Fruit fly (Drosophila melanogaster) whole organism, embryonic: ENCODE measurements around the gene Idua.

Experiments
- C15 ChIP-seq: fragments of 200-800 bp; sonication (Bioruptor generic); IDR thresholded peaks from 3 replicates; pipeline ENCODE4 v1.3.6; 2022; ENCODE audit warnings: missing biosample characterization, missing genetic modification characterization
- CG11456 ChIP-seq: fragments of 200-800 bp; sonication (Bioruptor generic); IDR thresholded peaks from 3 replicates; pipeline ENCODE4 v1.3.6; 2022; ENCODE audit warnings: missing biosample characterization, missing genetic modification characterization
- CG12155 ChIP-seq: fragments of 200-800 bp; sonication (Bioruptor generic); optimal IDR thresholded peaks from 3 replicates; lab custom pipeline; 2016; ENCODE audit warnings: missing biosample characterization, missing genetic modification characterization
- CG14965 ChIP-seq: fragments of 200-800 bp; sonication (Bioruptor generic); optimal IDR thresholded peaks from 2 replicates; lab custom pipeline; 2016; ENCODE audit warnings: missing biosample characterization, missing genetic modification characterization, borderline replicate concordance
- CG15073 ChIP-seq: fragments of 200-800 bp; sonication (Bioruptor generic); optimal IDR thresholded peaks from 2 replicates; lab custom pipeline; 2016; ENCODE audit warnings: missing biosample characterization, missing genetic modification characterization
- CG15269 ChIP-seq: fragments of 200-800 bp; sonication (Bioruptor generic); optimal IDR thresholded peaks from 2 replicates; lab custom pipeline; 2018; ENCODE audit warnings: missing biosample characterization, mild to moderate bottlenecking, missing genetic modification characterization, moderate library complexity
- CG1603 ChIP-seq: fragments of 200-800 bp; sonication (Bioruptor generic); optimal IDR thresholded peaks from 2 replicates; lab custom pipeline; 2019; ENCODE audit warnings: missing biosample characterization, mild to moderate bottlenecking, missing genetic modification characterization, moderate library complexity
- CG18262 ChIP-seq: fragments of 200-800 bp; optimal IDR thresholded peaks from 3 replicates; lab custom pipeline; 2019; ENCODE audit warnings: missing biosample characterization, mild to moderate bottlenecking, missing genetic modification characterization, moderate library complexity
- CG18764 ChIP-seq: fragments of 200-800 bp; sonication (Bioruptor generic); optimal IDR thresholded peaks from 3 replicates; lab custom pipeline; 2016; ENCODE audit warnings: missing biosample characterization, missing genetic modification characterization
- CG2712 ChIP-seq: fragments of 200-800 bp; optimal IDR thresholded peaks from 3 replicates; lab custom pipeline; 2019; ENCODE audit warnings: missing biosample characterization, mild to moderate bottlenecking, missing genetic modification characterization, moderate library complexity
- CG31388 ChIP-seq: fragments of 200-800 bp; sonication (Bioruptor generic); optimal IDR thresholded peaks from 2 replicates; lab custom pipeline; 2016; ENCODE audit warnings: missing biosample characterization, missing genetic modification characterization
- CG34224 ChIP-seq: fragments of 200-800 bp; sonication (Bioruptor generic); IDR thresholded peaks from 3 replicates; pipeline ENCODE4 v1.3.6; 2022; ENCODE audit warnings: missing biosample characterization, missing genetic modification characterization; ENCODE audit not compliant: partially characterized antibody
- CG4404 ChIP-seq: fragments of 200-800 bp; sonication (Bioruptor generic); IDR thresholded peaks from 2 replicates; pipeline ENCODE4 v1.3.6; 2022; ENCODE audit warnings: missing biosample characterization, missing genetic modification characterization
- CG4707 ChIP-seq: fragments of 200-800 bp; sonication (Bioruptor generic); optimal IDR thresholded peaks from 2 replicates; lab custom pipeline; 2018; ENCODE audit warnings: missing biosample characterization, mild to moderate bottlenecking, missing genetic modification characterization, moderate library complexity
- CG5953 ChIP-seq: fragments of 200-800 bp; sonication (Bioruptor generic); IDR thresholded peaks from 2 replicates; pipeline ENCODE4 v1.3.6; 2022; ENCODE audit warnings: missing biosample characterization, missing genetic modification characterization
- CG6254 ChIP-seq: fragments of 200-800 bp; sonication (Bioruptor generic); optimal IDR thresholded peaks from 3 replicates; lab custom pipeline; 2017; ENCODE audit warnings: mild to moderate bottlenecking, missing biosample characterization, missing genetic modification reagents, missing genetic modification characterization
- CG9215 ChIP-seq: fragments of 200-800 bp; sonication (Bioruptor generic); IDR thresholded peaks from 2 replicates; pipeline ENCODE4 v1.3.6; 2022; ENCODE audit warnings: missing biosample characterization, missing genetic modification characterization
- CkIIα-i1 ChIP-seq: fragments of 200-800 bp; sonication (Bioruptor generic); IDR thresholded peaks from 2 replicates; pipeline ENCODE4 v1.3.6; 2022; ENCODE audit warnings: missing biosample characterization, missing genetic modification characterization
- Doc3 ChIP-seq: fragments of 200-800 bp; sonication (Bioruptor generic); IDR thresholded peaks from 3 replicates; pipeline ENCODE4 v1.3.6; 2022; ENCODE audit warnings: missing biosample characterization, missing genetic modification characterization; ENCODE audit not compliant: partially characterized antibody
- Dref ChIP-seq: fragments of 200-800 bp; sonication (Bioruptor generic); IDR thresholded peaks from 2 replicates; pipeline ENCODE4 v1.3.6; 2022; ENCODE audit warnings: missing biosample characterization, missing genetic modification characterization
- E2f2 ChIP-seq: fragments of 200-800 bp; sonication (Bioruptor generic); IDR thresholded peaks from 2 replicates; pipeline ENCODE4 v1.3.6; 2022; ENCODE audit warnings: missing biosample characterization, missing genetic modification characterization
- H2.0 ChIP-seq: fragments of 200-800 bp; sonication (Bioruptor generic); IDR thresholded peaks from 2 replicates; pipeline ENCODE4 v1.3.6; 2022; ENCODE audit warnings: missing biosample characterization, missing genetic modification characterization
- HLH4C ChIP-seq: fragments of 200-800 bp; sonication (Bioruptor generic); IDR thresholded peaks from 3 replicates; pipeline ENCODE4 v1.3.6; 2022; ENCODE audit warnings: missing biosample characterization, missing genetic modification characterization; ENCODE audit not compliant: partially characterized antibody
- Hr78 ChIP-seq, 2 experiments: fragments of 200-800 bp in 1 of 2; fragments of >200 bp in 1 of 2; sonication (Bioruptor generic) in 1 of 2; optimal IDR thresholded peaks; 2 replicates each; lab custom pipeline; 2017 to 2019; ENCODE audit warnings: missing biosample characterization in 2 of 2, missing genetic modification characterization in 2 of 2, mild to moderate bottlenecking in 1 of 2, moderate library complexity in 1 of 2
- Mrtf ChIP-seq: fragments of 200-800 bp; sonication (Bioruptor generic); IDR thresholded peaks from 3 replicates; pipeline ENCODE4 v1.3.6; 2022; ENCODE audit warnings: missing biosample characterization, missing genetic modification characterization
- NFAT ChIP-seq: fragments of 200-800 bp; sonication (Bioruptor generic); IDR thresholded peaks from 2 replicates; pipeline ENCODE4 v1.3.6; 2022; ENCODE audit warnings: missing biosample characterization, missing genetic modification characterization
- PHDP ChIP-seq: fragments of 200-800 bp; sonication (Bioruptor generic); optimal IDR thresholded peaks from 3 replicates; lab custom pipeline; 2018; ENCODE audit warnings: missing biosample characterization, mild to moderate bottlenecking, missing genetic modification characterization, moderate library complexity
- Pdp1 ChIP-seq, 2 experiments: fragments of 200-800 bp; sonication (Bioruptor generic); optimal IDR thresholded peaks; 3 replicates each; lab custom pipeline; 2016; ENCODE audit warnings: missing biosample characterization in 2 of 2, missing genetic modification characterization in 2 of 2, mild to moderate bottlenecking in 1 of 2, moderate library complexity in 1 of 2
- Sin3A ChIP-seq: fragments of >200 bp; optimal IDR thresholded peaks from 2 replicates; lab custom pipeline; 2018
- Ssrp ChIP-seq: fragments of 200-800 bp; sonication (Bioruptor generic); optimal IDR thresholded peaks from 2 replicates; lab custom pipeline; 2018; ENCODE audit warnings: missing biosample characterization, mild to moderate bottlenecking, missing genetic modification characterization, moderate library complexity
- Xrp1 ChIP-seq: fragments of 200-800 bp; sonication (Bioruptor generic); IDR thresholded peaks from 2 replicates; pipeline ENCODE4 v1.3.6; 2022; ENCODE audit warnings: missing biosample characterization, missing genetic modification characterization
- amos ChIP-seq: fragments of 200-800 bp; sonication (Bioruptor generic); IDR thresholded peaks from 2 replicates; pipeline ENCODE4 v1.3.6; 2022; ENCODE audit warnings: missing biosample characterization, missing genetic modification characterization; ENCODE audit not compliant: partially characterized antibody
- aop ChIP-seq: fragments of 200-800 bp; sonication (Bioruptor generic); IDR thresholded peaks from 2 replicates; pipeline ENCODE4 v1.3.6; 2022; ENCODE audit warnings: missing biosample characterization, missing genetic modification characterization
- ara ChIP-seq: fragments of 200-800 bp; sonication (Bioruptor generic); IDR thresholded peaks from 2 replicates; pipeline ENCODE4 v1.3.6; 2022; ENCODE audit warnings: missing biosample characterization, missing genetic modification characterization
- bowl ChIP-seq: fragments of 200-800 bp; sonication (Bioruptor generic); IDR thresholded peaks from 2 replicates; pipeline ENCODE4 v1.3.6; 2022; ENCODE audit warnings: missing biosample characterization, missing genetic modification characterization
- caup ChIP-seq: fragments of 200-800 bp; sonication (Bioruptor generic); optimal IDR thresholded peaks from 3 replicates; lab custom pipeline; 2017; ENCODE audit warnings: missing biosample characterization, mild to moderate bottlenecking, missing genetic modification characterization, moderate library complexity; ENCODE audit not compliant: severe bottlenecking
- dati ChIP-seq: fragments of 200-800 bp; sonication (Bioruptor generic); IDR thresholded peaks from 2 replicates; pipeline ENCODE4 v1.3.6; 2022; ENCODE audit warnings: missing biosample characterization, missing genetic modification characterization
- en ChIP-seq: fragments of 200-800 bp; sonication (Bioruptor generic); optimal IDR thresholded peaks from 2 replicates; lab custom pipeline; 2016; ENCODE audit warnings: missing biosample characterization, missing genetic modification characterization
- fd102C ChIP-seq: fragments of 200-800 bp; sonication (Bioruptor generic); optimal IDR thresholded peaks from 2 replicates; lab custom pipeline; 2018; ENCODE audit warnings: missing biosample characterization, mild to moderate bottlenecking, missing genetic modification characterization, moderate library complexity
- fu2 ChIP-seq: fragments of 200-800 bp; sonication (Bioruptor generic); optimal IDR thresholded peaks from 2 replicates; lab custom pipeline; 2016; ENCODE audit warnings: missing biosample characterization, missing genetic modification characterization
- hbn ChIP-seq: fragments of 200-800 bp; sonication (Bioruptor generic); IDR thresholded peaks from 2 replicates; pipeline ENCODE4 v1.3.6; 2022; ENCODE audit warnings: missing biosample characterization, missing genetic modification characterization; ENCODE audit not compliant: partially characterized antibody
- insv ChIP-seq, 2 experiments: fragments of 200-800 bp; sonication (Bioruptor generic); optimal IDR thresholded peaks; 3 replicates each; lab custom pipeline; 2016 to 2018; ENCODE audit warnings: missing biosample characterization in 2 of 2, missing genetic modification characterization in 2 of 2
- mam ChIP-seq: fragments of 200-800 bp; sonication (Bioruptor generic); optimal IDR thresholded peaks from 3 replicates; lab custom pipeline; 2016; ENCODE audit warnings: missing biosample characterization, missing genetic modification characterization
- org-1 ChIP-seq: fragments of 200-800 bp; sonication (Bioruptor generic); optimal IDR thresholded peaks from 2 replicates; lab custom pipeline; 2017; ENCODE audit warnings: missing biosample characterization, missing genetic modification characterization
- pho ChIP-seq: fragments of 200-800 bp; sonication (Bioruptor generic); optimal IDR thresholded peaks from 2 replicates; lab custom pipeline; 2016; ENCODE audit warnings: missing biosample characterization, missing genetic modification characterization
- so ChIP-seq: fragments of 200-800 bp; sonication (Bioruptor generic); IDR thresholded peaks from 3 replicates; pipeline ENCODE4 v1.3.6; 2022; ENCODE audit warnings: missing biosample characterization, missing genetic modification characterization
- sqz ChIP-seq: fragments of 200-800 bp; sonication (Bioruptor generic); optimal IDR thresholded peaks from 3 replicates; lab custom pipeline; 2018; ENCODE audit warnings: missing biosample characterization, mild to moderate bottlenecking, missing genetic modification characterization
- twi ChIP-seq: fragments of 200-800 bp; optimal IDR thresholded peaks from 2 replicates; lab custom pipeline; 2019; ENCODE audit warnings: missing biosample characterization, mild to moderate bottlenecking, missing genetic modification characterization, moderate library complexity
- zen2 ChIP-seq: fragments of 200-800 bp; sonication (Bioruptor generic); IDR thresholded peaks from 3 replicates; pipeline ENCODE4 v1.3.6; 2022; ENCODE audit warnings: missing biosample characterization, missing genetic modification characterization; ENCODE audit not compliant: partially characterized antibody
- zf30C ChIP-seq: fragments of 200-800 bp; sonication (Bioruptor generic); optimal IDR thresholded peaks from 3 replicates; lab custom pipeline; 2018; ENCODE audit warnings: missing biosample characterization, mild to moderate bottlenecking, missing genetic modification characterization

Gene Idua

dm6 chr2L:11106562-11106962 lies 6.3 kb downstream of the Idua start, which contains the start of gene Reps (continued):
- TF ChIP-seq hbn (GFP tag; lab: Robert Waterston, UW) (peak; percentile 56; the same call in 1 of the 2 replicates), aop (GFP tag; lab: Robert Waterston, UW) (peak; percentile 91), PHDP (tag; lab: Kevin White, UChicago) (peak; percentile 98), HLH4C (GFP tag; lab: Robert Waterston, UW) (peak; percentile 74), E2f2 (GFP tag; lab: Robert Waterston, UW) (peak; percentile 90), C15 (GFP tag; lab: Robert Waterston, UW) (peak; percentile 97), Sin3A (lab: Kevin White, UChicago) (peak; percentile 96), H2.0 (GFP tag; lab: Robert Waterston, UW) (peak; percentile 98), org-1 (GFP tag; lab: Kevin White, UChicago) (peak; percentile 95), CG11456 (GFP tag; lab: Robert Waterston, UW) (peak; percentile 99), NFAT (GFP tag; lab: Robert Waterston, UW) (peak; percentile 98), fd102C (GFP tag; lab: Kevin White, UChicago) (peak; percentile 93), CG1603 (peak; percentile 98), CkIIα-i1 (peak; percentile 93), CG5953 (peak; percentile 97), Xrp1 (GFP tag; lab: Robert Waterston, UW) (peak; percentile 99), CG12155 (peak; percentile 98), CG4707 (GFP tag; lab: Kevin White, UChicago) (peak; percentile 90), ara (GFP tag; lab: Robert Waterston, UW) (peak; percentile 99), Doc3 (peak; percentile 49; the same call in 1 of the 3 replicates), mam (peak; percentile 98), sqz (GFP tag; lab: Kevin White, UChicago) (peak; percentile 96), zf30C (no peak), so (GFP tag; lab: Robert Waterston, UW) (peak; percentile 99), CG9215 (peak; percentile 98), CG31388 (GFP tag; lab: Kevin White, UChicago) (peak; percentile 97), Mrtf (GFP tag; lab: Robert Waterston, UW) (peak; percentile 99), fu2 (GFP tag; lab: Kevin White, UChicago) (peak; percentile 97), CG15269 (tag; lab: Kevin White, UChicago) (peak; percentile 98), CG18764 (GFP tag; lab: Kevin White, UChicago) (peak; percentile 98), CG15073 (GFP tag; lab: Kevin White, UChicago) (peak; percentile 88), amos (peak; percentile 66), zen2 (GFP tag; lab: Robert Waterston, UW) (peak; percentile 15; the same call in 1 of the 3 replicates), CG4404 (GFP tag; lab: Robert Waterston, UW) (peak; percentile 100), caup (GFP tag; lab: Kevin White, UChicago) (peak; percentile 98), en (GFP tag; lab: Kevin White, UChicago) (peak; percentile 95), CG2712 (tag; lab: Kevin White, UChicago) (peak; percentile 99), Ssrp (tag; lab: Kevin White, UChicago) (peak; percentile 99), pho (GFP tag; lab: Kevin White, UChicago) (peak; percentile 98), dati (peak; percentile 97), CG34224 (GFP tag; lab: Robert Waterston, UW) (peak; percentile 65), twi (tag; lab: Kevin White, UChicago) (peak; percentile 97), Pdp1 (GFP tag; optimal IDR thresholded peaks at IDR 0.05; lab: Kevin White, UChicago) (peak; percentile 98 to 99), Dref (GFP tag; lab: Robert Waterston, UW) (peak; percentile 90), Hr78 (GFP tag; optimal IDR thresholded peaks at IDR 0.05; lab: Kevin White, UChicago) (no peak), CG14965 (GFP tag; lab: Kevin White, UChicago) (peak; percentile 75), bowl (GFP tag; lab: Robert Waterston, UW) (peak; percentile 97), insv (GFP tag; optimal IDR thresholded peaks at IDR 0.05; lab: Kevin White, UChicago) (peak; percentile 29 to 78), CG18262 (peak; percentile 98), CG6254 (GFP tag; lab: Kevin White, UChicago) (peak; percentile 96)
